Fruit fly (Drosophila melanogaster) whole organism, wandering third instar larva: ENCODE measurements around the gene unc-45.

Experiments used
- CrebA ChIP-seq: fragments of 200-800 bp; sonication (Bioruptor generic); optimal IDR thresholded peaks from 2 replicates; lab custom pipeline; 2016; ENCODE audit warnings: missing biosample characterization, mild to moderate bottlenecking, missing genetic modification characterization, borderline replicate concordance
- Dfd ChIP-seq: fragments of >200 bp; optimal IDR thresholded peaks from 2 replicates; lab custom pipeline; 2017; ENCODE audit warnings: missing biosample characterization, missing genetic modification characterization
- Jra ChIP-seq: sonication (Bioruptor generic); optimal IDR thresholded peaks from 2 replicates; lab custom pipeline; 2016; ENCODE audit warnings: missing biosample characterization, missing genetic modification characterization
- Rel ChIP-seq, 2 experiments: fragments of 200-800 bp; sonication (Bioruptor generic) in 1 of 2; optimal IDR thresholded peaks; 2 replicates in 1 of 2; 3 replicates in 1 of 2; lab custom pipeline; 2016 to 2019; ENCODE audit warnings: mild to moderate bottlenecking in 2 of 2, missing biosample characterization in 2 of 2, missing genetic modification characterization in 2 of 2, moderate library complexity in 1 of 2
- Sp1 ChIP-seq: fragments of 200-800 bp; sonication (Bioruptor generic); optimal IDR thresholded peaks from 3 replicates; lab custom pipeline; 2019; ENCODE audit warnings: missing biosample characterization, mild to moderate bottlenecking, missing genetic modification characterization, moderate library complexity
- Vsx2 ChIP-seq: fragments of 200-300, 225-300 bp; sonication (Bioruptor generic); optimal IDR thresholded peaks from 2 replicates; lab custom pipeline; 2018; ENCODE audit warnings: missing biosample characterization, missing genetic modification characterization; ENCODE audit not compliant: partially characterized antibody
- br ChIP-seq: fragments of 200-800 bp; sonication (Bioruptor generic); optimal IDR thresholded peaks from 2 replicates; lab custom pipeline; 2016; ENCODE audit warnings: missing biosample characterization, missing genetic modification characterization
- dl ChIP-seq, 2 experiments: fragments of 175-275, 200-275 bp in 1 of 2; fragments of 200-275 bp in 1 of 2; sonication (Bioruptor generic); optimal IDR thresholded peaks; lab custom pipeline; 2018; ENCODE audit warnings: mild to moderate bottlenecking in 2 of 2, missing biosample characterization in 2 of 2, missing genetic modification characterization in 2 of 2, moderate library complexity in 2 of 2; ENCODE audit not compliant: partially characterized antibody in 2 of 2, insufficient read depth in 1 of 2
- dsf ChIP-seq: sonication (Bioruptor generic); optimal IDR thresholded peaks from 2 replicates; lab custom pipeline; 2016; ENCODE audit warnings: missing biosample characterization, missing genetic modification characterization, borderline replicate concordance
- psq ChIP-seq: fragments of 200-800 bp; sonication (Bioruptor generic); optimal IDR thresholded peaks from 3 replicates; lab custom pipeline; 2017; ENCODE audit warnings: missing biosample characterization, mild to moderate bottlenecking, missing genetic modification characterization, moderate library complexity
- sv ChIP-seq: fragments of 200-800 bp; sonication (Bioruptor generic); optimal IDR thresholded peaks from 3 replicates; lab custom pipeline; 2016; ENCODE audit warnings: missing biosample characterization, missing genetic modification characterization
- tai ChIP-seq: sonication (Bioruptor generic); optimal IDR thresholded peaks from 2 replicates; lab custom pipeline; 2016; ENCODE audit warnings: missing biosample characterization, missing genetic modification characterization

unc-45 gene

dm6 chr3R:8086952-8087351 lies 53.9 kb downstream of the unc-45 start, which contains the start of gene CG7910:
Gene CG7910 (plus strand): TSS chr3R:8087252.
- TF ChIP-seq Rel (GFP tag; optimal IDR thresholded peaks at IDR 0.05; lab: Kevin White, UChicago) (no peak), Rel (tag; optimal IDR thresholded peaks at IDR 0.05; lab: Kevin White, UChicago) (no peak), tai (GFP tag; lab: Kevin White, UChicago) (no peak), Jra (GFP tag; lab: Kevin White, UChicago) (no peak), Dfd (no peak), CrebA (GFP tag; lab: Kevin White, UChicago) (no peak), Sp1 (no peak), sv (GFP tag; lab: Kevin White, UChicago) (no peak), dsf (GFP tag; lab: Kevin White, UChicago) (no peak), psq (no peak), dl (GFP tag; optimal IDR thresholded peaks at IDR 0.05; lab: Kevin White, UChicago; ENCODE audit: insufficient read depth in 1 of 2, partially characterized antibody in 2 of 2) (no peak), Vsx2 (GFP tag; lab: Kevin White, UChicago) (no peak), br (GFP tag; lab: Kevin White, UChicago) (no peak)
